Fruit fly (Drosophila melanogaster): ENCODE data around the gene ush.

dm6 chr2L:439339-439738 lies 36.7 kb upstream of the ush start:
- TF ChIP-seq CG12768 (GFP tag; optimal IDR thresholded peaks at IDR 0.05) (no peak), CG7101 (tag; optimal IDR thresholded peaks at IDR 0.05) (no peak), bab1 (GFP tag; optimal IDR thresholded peaks at IDR 0.05) (no peak), kay (GFP tag; ENCODE audit: borderline replicate concordance) (no peak), CG14711 (tag; optimal IDR thresholded peaks at IDR 0.05) (no peak), CG7045 (GFP tag; optimal IDR thresholded peaks at IDR 0.05) (no peak), CG5204 (GFP tag; optimal IDR thresholded peaks at IDR 0.05) (no peak), CG11617 (GFP tag; optimal IDR thresholded peaks at IDR 0.05) (no peak), Hr96 (GFP tag; optimal IDR thresholded peaks at IDR 0.05) (no peak)

All from whole organism, adult.